Worm (Caenorhabditis elegans) whole organism, late embryonic: Measurements from ENCODE around the gene T24B8.7.

Experiments used
- C38D4.7 ChIP-seq: fragments of 200-800 bp; sonication (Bioruptor generic); optimal IDR thresholded peaks from 2 replicates; lab custom pipeline; 2018; ENCODE audit warnings: mild to moderate bottlenecking, missing genetic modification characterization, moderate library complexity, missing compliant biosample characterization
- T23F11.4 ChIP-seq: fragments of 200-800 bp; sonication (Bioruptor generic); optimal IDR thresholded peaks from 2 replicates; lab custom pipeline; 2018; ENCODE audit warnings: mild to moderate bottlenecking, missing genetic modification characterization, missing compliant biosample characterization
- Y22D7AL.16 ChIP-seq: sonication (generic microtip); optimal IDR thresholded peaks from 2 replicates; lab custom pipeline; 2016; ENCODE audit warnings: missing genetic modification characterization, missing compliant biosample characterization
- ahr-1 ChIP-seq: sonication (generic microtip); optimal IDR thresholded peaks from 2 replicates; lab custom pipeline; 2016; ENCODE audit warnings: missing genetic modification characterization, missing compliant biosample characterization
- ceh-19 ChIP-seq: fragments of 200-800 bp; sonication (Bioruptor generic); optimal IDR thresholded peaks from 2 replicates; lab custom pipeline; 2018; ENCODE audit warnings: mild to moderate bottlenecking, missing genetic modification characterization, missing compliant biosample characterization
- ceh-22 ChIP-seq: sonication (generic microtip); optimal IDR thresholded peaks from 2 replicates; lab custom pipeline; 2017; ENCODE audit warnings: missing biosample characterization, missing genetic modification characterization
- ceh-24 ChIP-seq: sonication (generic microtip); optimal IDR thresholded peaks from 2 replicates; lab custom pipeline; 2016; ENCODE audit warnings: mild to moderate bottlenecking, missing genetic modification characterization, missing compliant biosample characterization
- ceh-31 ChIP-seq: sonication (generic microtip); optimal IDR thresholded peaks from 2 replicates; lab custom pipeline; 2016; ENCODE audit warnings: missing genetic modification characterization, missing compliant biosample characterization
- ceh-48 ChIP-seq: sonication (generic microtip); optimal IDR thresholded peaks from 2 replicates; lab custom pipeline; 2016; ENCODE audit warnings: missing genetic modification characterization, inconsistent platforms, missing compliant biosample characterization
- ceh-6 ChIP-seq: fragments of 200-800 bp; sonication (Bioruptor generic); optimal IDR thresholded peaks from 2 replicates; lab custom pipeline; 2018; ENCODE audit warnings: mild to moderate bottlenecking, missing genetic modification characterization, missing compliant biosample characterization
- ceh-9 ChIP-seq: sonication (generic microtip); optimal IDR thresholded peaks from 2 replicates; lab custom pipeline; 2016; ENCODE audit warnings: mild to moderate bottlenecking, missing genetic modification characterization, inconsistent platforms, missing compliant biosample characterization
- che-1 ChIP-seq: sonication (generic microtip); optimal IDR thresholded peaks from 2 replicates; lab custom pipeline; 2016; ENCODE audit warnings: mild to moderate bottlenecking, missing genetic modification characterization, missing compliant biosample characterization
- dmd-4 ChIP-seq: sonication (generic microtip); optimal IDR thresholded peaks from 2 replicates; lab custom pipeline; 2016; ENCODE audit warnings: borderline replicate concordance, missing genetic modification characterization, missing compliant biosample characterization
- dve-1 ChIP-seq: sonication (generic microtip); optimal IDR thresholded peaks from 2 replicates; lab custom pipeline; 2017; ENCODE audit warnings: antibody characterized with exemption, mild to moderate bottlenecking, missing genetic modification characterization, missing compliant biosample characterization
- elt-2 ChIP-seq: sonication (generic microtip); optimal IDR thresholded peaks from 2 replicates; lab custom pipeline; 2016; ENCODE audit warnings: missing genetic modification reagents, missing genetic modification characterization, missing compliant biosample characterization
- elt-4 ChIP-seq: sonication (generic microtip); optimal IDR thresholded peaks from 2 replicates; lab custom pipeline; 2016; ENCODE audit warnings: missing genetic modification characterization, missing compliant biosample characterization
- ets-4 ChIP-seq: sonication (generic microtip); optimal IDR thresholded peaks from 2 replicates; lab custom pipeline; 2016; ENCODE audit warnings: missing genetic modification characterization, missing compliant biosample characterization
- eyg-1 ChIP-seq: sonication (generic microtip); optimal IDR thresholded peaks from 2 replicates; lab custom pipeline; 2016; ENCODE audit warnings: missing genotype, missing genetic modification characterization, missing compliant biosample characterization
- fax-1 ChIP-seq: sonication (generic microtip); optimal IDR thresholded peaks from 2 replicates; lab custom pipeline; 2016; ENCODE audit warnings: missing genotype, missing genetic modification characterization, missing compliant biosample characterization
- fkh-10 ChIP-seq: fragments of 150-350 bp; optimal IDR thresholded peaks from 2 replicates; lab custom pipeline; 2014; ENCODE audit warnings: missing biosample characterization, missing genetic modification reagents, missing genetic modification characterization
- fkh-6 ChIP-seq: sonication (generic microtip); optimal IDR thresholded peaks from 2 replicates; lab custom pipeline; 2016; ENCODE audit warnings: missing genetic modification characterization, missing compliant biosample characterization
- gmeb-2 ChIP-seq: sonication (generic microtip); optimal IDR thresholded peaks from 2 replicates; lab custom pipeline; 2016; ENCODE audit warnings: missing genetic modification characterization, inconsistent platforms, missing compliant biosample characterization
- hlh-13 ChIP-seq: fragments of 200-800 bp; sonication (Bioruptor generic); optimal IDR thresholded peaks from 2 replicates; lab custom pipeline; 2018; ENCODE audit warnings: mild to moderate bottlenecking, missing genetic modification characterization, missing compliant biosample characterization
- hlh-30 ChIP-seq: sonication (generic microtip); optimal IDR thresholded peaks from 2 replicates; lab custom pipeline; 2017; ENCODE audit warnings: antibody characterized with exemption, missing genetic modification characterization, missing compliant biosample characterization; ENCODE audit not compliant: insufficient read depth
- hlh-6 ChIP-seq: sonication (generic microtip); optimal IDR thresholded peaks from 2 replicates; lab custom pipeline; 2016; ENCODE audit warnings: missing genotype, missing genetic modification characterization, missing compliant biosample characterization
- hlh-8 ChIP-seq: sonication (generic microtip); optimal IDR thresholded peaks from 2 replicates; lab custom pipeline; 2016; ENCODE audit warnings: missing genotype, missing genetic modification characterization, missing compliant biosample characterization
- lim-6 ChIP-seq: sonication (generic microtip); optimal IDR thresholded peaks from 2 replicates; lab custom pipeline; 2016; ENCODE audit warnings: missing genetic modification characterization, missing compliant biosample characterization
- lin-11 ChIP-seq: fragments of 200-800 bp; sonication (Bioruptor generic); optimal IDR thresholded peaks from 2 replicates; lab custom pipeline; 2018; ENCODE audit warnings: mild to moderate bottlenecking, missing genetic modification characterization, missing compliant biosample characterization
- madf-2 ChIP-seq: sonication (generic microtip); optimal IDR thresholded peaks from 2 replicates; lab custom pipeline; 2017; ENCODE audit warnings: missing genetic modification characterization, missing compliant biosample characterization
- mec-3 ChIP-seq: sonication (generic microtip); optimal IDR thresholded peaks from 2 replicates; lab custom pipeline; 2016; ENCODE audit warnings: borderline replicate concordance, missing genetic modification characterization, missing compliant biosample characterization
- nfya-1 ChIP-seq: sonication (generic microtip); optimal IDR thresholded peaks from 2 replicates; lab custom pipeline; 2017; ENCODE audit warnings: missing genetic modification characterization, mild to moderate bottlenecking, missing compliant biosample characterization, antibody characterized with exemption, moderate library complexity
- nhr-232 ChIP-seq: sonication (generic microtip); optimal IDR thresholded peaks from 2 replicates; lab custom pipeline; 2016; ENCODE audit warnings: missing genetic modification characterization, missing compliant biosample characterization
- npax-4 ChIP-seq: sonication (generic microtip); optimal IDR thresholded peaks from 2 replicates; lab custom pipeline; 2016; ENCODE audit warnings: missing genetic modification characterization, missing compliant biosample characterization
- odd-2 ChIP-seq: sonication (generic microtip); optimal IDR thresholded peaks from 2 replicates; lab custom pipeline; 2017; ENCODE audit warnings: antibody characterized with exemption, mild to moderate bottlenecking, missing genetic modification characterization, missing compliant biosample characterization
- ref-2 ChIP-seq: sonication (generic microtip); optimal IDR thresholded peaks from 2 replicates; lab custom pipeline; 2016; ENCODE audit warnings: missing genetic modification characterization, missing compliant biosample characterization
- rnt-1 ChIP-seq: sonication (generic microtip); optimal IDR thresholded peaks from 2 replicates; lab custom pipeline; 2016; ENCODE audit warnings: missing genetic modification characterization, missing compliant biosample characterization
- sox-4 ChIP-seq: sonication (generic microtip); optimal IDR thresholded peaks from 2 replicates; lab custom pipeline; 2017; ENCODE audit warnings: mild to moderate bottlenecking, missing genetic modification characterization, inconsistent platforms, missing compliant biosample characterization
- syd-9 ChIP-seq: sonication (generic microtip); optimal IDR thresholded peaks from 2 replicates; lab custom pipeline; 2016; ENCODE audit warnings: mild to moderate bottlenecking, missing genetic modification characterization, moderate library complexity, missing compliant biosample characterization
- tbx-7 ChIP-seq: sonication (generic microtip); optimal IDR thresholded peaks from 2 replicates; lab custom pipeline; 2016; ENCODE audit warnings: missing genotype, missing genetic modification characterization, missing compliant biosample characterization
- ttx-3 ChIP-seq: sonication (generic microtip); optimal IDR thresholded peaks from 2 replicates; lab custom pipeline; 2016; ENCODE audit warnings: missing genetic modification reagents, missing genetic modification characterization, missing compliant biosample characterization
- unc-3 ChIP-seq, 2 experiments: fragments of 200-800 bp in 1 of 2; sonication (Bioruptor generic) in 1 of 2; sonication (generic microtip) in 1 of 2; conservative IDR thresholded peaks in 1 of 2; optimal IDR thresholded peaks in 1 of 2; 2 replicates each; pipeline versions ENCODE4 v1.3.6 to Lab custom; 2016 to 2022; ENCODE audit warnings: missing compliant biosample characterization in 2 of 2, missing genetic modification characterization in 2 of 2, missing genetic modification reagents in 1 of 2
- unc-42 ChIP-seq: sonication (generic microtip); optimal IDR thresholded peaks from 2 replicates; lab custom pipeline; 2016; ENCODE audit warnings: missing genotype, missing genetic modification characterization, missing compliant biosample characterization
- unc-55 ChIP-seq: sonication (generic microtip); optimal IDR thresholded peaks from 2 replicates; lab custom pipeline; 2017; ENCODE audit warnings: missing biosample characterization, missing genetic modification reagents, missing genetic modification characterization
- unc-86 ChIP-seq: sonication (generic microtip); optimal IDR thresholded peaks from 2 replicates; lab custom pipeline; 2016; ENCODE audit warnings: missing genetic modification characterization, missing compliant biosample characterization
- ztf-16 ChIP-seq: sonication (generic microtip); optimal IDR thresholded peaks from 2 replicates; lab custom pipeline; 2017; ENCODE audit warnings: missing genetic modification characterization, missing compliant biosample characterization

Gene T24B8.7

ce11 chrII:9054604-9055003, 1.1 kb upstream of the T24B8.7 start, which contains the start of gene chmp-7 (continued):
- TF ChIP-seq mec-3 (tag; lab: Kevin White, UChicago): no peak
- peak; percentile 93 for TF ChIP-seq unc-42
- TF ChIP-seq C38D4.7 (GFP tag; lab: Kevin White, UChicago): no peak
- TF ChIP-seq ahr-1 (tag; lab: Kevin White, UChicago): no peak
- TF ChIP-seq madf-2 (tag; lab: Kevin White, UChicago): peak; percentile 52
- no peak for TF ChIP-seq elt-2 (tag; lab: Kevin White, UChicago)
- no peak for TF ChIP-seq ttx-3
- peak; percentile 59 for TF ChIP-seq ztf-16 (tag; lab: Kevin White, UChicago)
- no peak for TF ChIP-seq fax-1 (tag; lab: Kevin White, UChicago)
- TF ChIP-seq T23F11.4 (GFP tag; lab: Kevin White, UChicago): no peak
- TF ChIP-seq npax-4 (tag; lab: Kevin White, UChicago): no peak
- TF ChIP-seq dve-1: peak; percentile 22
- no peak for TF ChIP-seq nhr-232
- no peak for TF ChIP-seq che-1 (tag; lab: Kevin White, UChicago)
- TF ChIP-seq dmd-4 (tag; lab: Kevin White, UChicago): no peak
- TF ChIP-seq elt-4 (tag; lab: Kevin White, UChicago): no peak
- no peak for TF ChIP-seq fkh-6
- no peak for TF ChIP-seq odd-2
- peak; percentile 9 for TF ChIP-seq ceh-19 (GFP tag; lab: Kevin White, UChicago)
- TF ChIP-seq unc-86 (tag; lab: Kevin White, UChicago): peak; percentile 42
- TF ChIP-seq lim-6 (tag; lab: Kevin White, UChicago): no peak
- TF ChIP-seq ceh-24 (tag; lab: Kevin White, UChicago): no peak

DNA sequence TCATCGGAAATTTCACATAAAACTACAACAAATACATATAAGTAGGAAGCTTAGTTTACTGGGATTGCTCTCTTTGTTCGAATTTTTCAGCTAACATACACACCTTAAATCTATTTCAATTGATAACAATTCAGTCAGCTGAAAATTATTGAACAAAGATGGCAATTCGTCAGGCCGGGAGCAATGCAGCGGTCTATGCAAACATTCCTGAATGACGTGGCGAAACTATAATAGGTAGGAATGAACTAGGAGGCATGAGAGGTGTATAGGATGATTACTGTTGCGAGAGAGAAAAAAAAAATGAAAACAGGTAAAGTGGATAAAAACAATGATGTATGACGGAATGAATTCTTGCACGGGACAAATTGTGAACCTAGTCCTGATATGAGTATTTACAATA, 11.4 kb downstream of the T24B8.7 start:
- TF ChIP-seq hlh-30 (tag; lab: Kevin White, UChicago) (no peak), lin-11 (no peak), tbx-7 (no peak), T23F11.4 (GFP tag; lab: Kevin White, UChicago) (no peak), ceh-31 (tag; lab: Kevin White, UChicago) (no peak), ceh-9 (tag; lab: Kevin White, UChicago) (no peak), Y22D7AL.16 (no peak), unc-55 (no peak), sox-4 (tag; lab: Kevin White, UChicago) (no peak), unc-42 (no peak), fkh-10 (no peak), fax-1 (tag; lab: Kevin White, UChicago) (no peak), madf-2 (tag; lab: Kevin White, UChicago) (no peak), ref-2 (tag; lab: Kevin White, UChicago) (no peak), ceh-22 (tag; lab: Kevin White, UChicago) (no peak), rnt-1 (tag; lab: Kevin White, UChicago) (no peak), ceh-6 (GFP tag; lab: Kevin White, UChicago) (no peak), ttx-3 (no peak), hlh-13 (GFP tag; lab: Kevin White, UChicago) (no peak), syd-9 (tag; lab: Kevin White, UChicago) (no peak)

- TF ChIP-seq eyg-1 (tag; lab: Kevin White, UChicago) (no peak), unc-42 (no peak), syd-9 (tag; lab: Kevin White, UChicago) (no peak), hlh-8 (no peak), unc-3 (GFP tag; conservative IDR thresholded peaks at IDR 0.05; lab: Robert Waterston, UW) (no peak), unc-3 (tag; optimal IDR thresholded peaks at IDR 0.05; lab: Kevin White, UChicago) (no peak), nhr-232 (no peak), ceh-22 (tag; lab: Kevin White, UChicago) (no peak), hlh-6 (tag; lab: Kevin White, UChicago) (no peak), ets-4 (tag; lab: Kevin White, UChicago) (no peak), rnt-1 (tag; lab: Kevin White, UChicago) (no peak), ceh-48 (tag; lab: Kevin White, UChicago) (no peak), fax-1 (tag; lab: Kevin White, UChicago) (no peak), gmeb-2 (tag; lab: Kevin White, UChicago) (no peak), ahr-1 (tag; lab: Kevin White, UChicago) (no peak), nfya-1 (tag; lab: Kevin White, UChicago) (no peak), elt-2 (tag; lab: Kevin White, UChicago) (no peak), ceh-31 (tag; lab: Kevin White, UChicago) (no peak), mec-3 (tag; lab: Kevin White, UChicago) (no peak), sox-4 (tag; lab: Kevin White, UChicago) (no peak), tbx-7 (no peak)
Observed at ce11 chrII:9041306-9041705, 12.2 kb downstream of the T24B8.7 start, which contains the start of gene F37B12.3. Gene F37B12.3, minus strand, starts transcription at chrII:9041406.
